Fruit fly (Drosophila melanogaster): ENCODE measurements around the gene CG9706.

- TF ChIP-seq h (optimal IDR thresholded peaks at IDR 0.05): no peak
- TF ChIP-seq ttk (optimal IDR thresholded peaks at IDR 0.05): no peak
- no peak for TF ChIP-seq Sin3A (optimal IDR thresholded peaks at IDR 0.05)
- no peak for TF ChIP-seq psq (optimal IDR thresholded peaks at IDR 0.05)
- no peak for TF ChIP-seq Myc (optimal IDR thresholded peaks at IDR 0.05)
- no peak for TF ChIP-seq insv (optimal IDR thresholded peaks at IDR 0.05)
Measured at dm6 chr3L:16796603-16797002, 13.8 kb downstream of the CG9706 start.

Data from Kc167 (cell line).